Worm (Caenorhabditis elegans) whole organism, L1 larva: Measurements from ENCODE around the gene T27E4.1.

ENCODE experiments used
- C04F5.9 ChIP-seq: sonication (generic microtip); optimal IDR thresholded peaks from 2 replicates; lab custom pipeline; 2016; ENCODE audit warnings: missing genetic modification characterization, missing compliant biosample characterization
- C16A3.4 ChIP-seq: fragments of 150-350 bp; optimal IDR thresholded peaks from 2 replicates; lab custom pipeline; 2014; ENCODE audit warnings: missing biosample characterization, missing genetic modification characterization
- aly-2 ChIP-seq: fragments of 150-350 bp; optimal IDR thresholded peaks from 2 replicates; lab custom pipeline; 2014; ENCODE audit warnings: missing biosample characterization, missing genetic modification characterization
- ama-1 ChIP-seq: fragments of 150-350 bp; optimal IDR thresholded peaks from 2 replicates; lab custom pipeline; 2014
- ceh-63 ChIP-seq: fragments of 200-800 bp; sonication (Bioruptor generic); optimal IDR thresholded peaks from 2 replicates; lab custom pipeline; 2018; ENCODE audit warnings: mild to moderate bottlenecking, missing genetic modification characterization, missing compliant biosample characterization
- ceh-82 ChIP-seq, 3 experiments: fragments of 150-350 bp in 1 of 3; sonication (generic microtip) in 2 of 3; optimal IDR thresholded peaks; 2 replicates each; lab custom pipeline; 2014 to 2017; ENCODE audit warnings: missing biosample characterization in 3 of 3, missing genetic modification characterization in 3 of 3
- ceh-88 ChIP-seq: fragments of 200-800 bp; sonication (Bioruptor generic); IDR thresholded peaks from 2 replicates; pipeline ENCODE4 v1.3.6; 2022; ENCODE audit warnings: missing genetic modification characterization, missing compliant biosample characterization
- ces-1 ChIP-seq: fragments of 150-350 bp; optimal IDR thresholded peaks from 2 replicates; lab custom pipeline; 2014; ENCODE audit warnings: missing biosample characterization, missing genetic modification reagents, missing genetic modification characterization
- dpl-1 ChIP-seq, 3 experiments: fragments of 150-350 bp in 2 of 3; sonication (generic microtip) in 1 of 3; optimal IDR thresholded peaks; 2 replicates each; lab custom pipeline; 2014 to 2017; ENCODE audit warnings: missing biosample characterization in 3 of 3, missing genetic modification characterization in 3 of 3, missing genetic modification reagents in 3 of 3
- dsc-1 ChIP-seq: sonication (generic microtip); optimal IDR thresholded peaks from 2 replicates; lab custom pipeline; 2016; ENCODE audit warnings: mild to moderate bottlenecking, missing genetic modification characterization, missing compliant biosample characterization
- efl-3 ChIP-seq: fragments of 200-800 bp; sonication (Bioruptor generic); optimal IDR thresholded peaks from 2 replicates; lab custom pipeline; 2018; ENCODE audit warnings: mild to moderate bottlenecking, missing genetic modification characterization, missing compliant biosample characterization
- egl-13 ChIP-seq: sonication (generic microtip); optimal IDR thresholded peaks from 2 replicates; lab custom pipeline; 2016; ENCODE audit warnings: missing genotype, missing genetic modification reagents, missing genetic modification characterization, missing compliant biosample characterization
- elt-2 ChIP-seq: sonication (generic microtip); optimal IDR thresholded peaks from 2 replicates; lab custom pipeline; 2016; ENCODE audit warnings: missing genetic modification characterization, mild to moderate bottlenecking, inconsistent platforms, missing compliant biosample characterization, missing genetic modification reagents
- elt-3 ChIP-seq, 6 experiments: fragments of 150-350 bp in 1 of 6; sonication (generic microtip); optimal IDR thresholded peaks; 2 replicates each; lab custom pipeline; 2017 to 2018; ENCODE audit warnings: missing biosample characterization in 6 of 6, missing genetic modification characterization in 6 of 6, inconsistent platforms in 1 of 6
- ets-5 ChIP-seq: fragments of 200-800 bp; sonication (Bioruptor generic); IDR thresholded peaks from 2 replicates; pipeline ENCODE4 v1.3.6; 2022; ENCODE audit warnings: missing genetic modification characterization, missing compliant biosample characterization
- fkh-10 ChIP-seq: sonication (generic microtip); optimal IDR thresholded peaks from 2 replicates; lab custom pipeline; 2017; ENCODE audit warnings: missing biosample characterization, missing genetic modification reagents, missing genetic modification characterization
- fkh-8 ChIP-seq: sonication (generic microtip); optimal IDR thresholded peaks from 2 replicates; lab custom pipeline; 2016; ENCODE audit warnings: mild to moderate bottlenecking, missing genetic modification characterization, missing compliant biosample characterization
- grh-1 ChIP-seq: fragments of 200-800 bp; sonication (Bioruptor generic); IDR thresholded peaks from 2 replicates; pipeline ENCODE4 v1.3.6; 2022; ENCODE audit warnings: missing genetic modification reagents, missing genetic modification characterization, missing compliant biosample characterization
- hlh-17 ChIP-seq: fragments of 200-800 bp; sonication (Bioruptor generic); optimal IDR thresholded peaks from 2 replicates; lab custom pipeline; 2018; ENCODE audit warnings: missing genetic modification characterization, mild to moderate bottlenecking, missing compliant biosample characterization, moderate library complexity, borderline replicate concordance
- hlh-4 ChIP-seq: sonication (generic microtip); optimal IDR thresholded peaks from 2 replicates; lab custom pipeline; 2016; ENCODE audit warnings: mild to moderate bottlenecking, missing genetic modification characterization, missing compliant biosample characterization
- hpl-2 ChIP-seq: fragments of 150-350 bp; optimal IDR thresholded peaks from 2 replicates; lab custom pipeline; 2014; ENCODE audit warnings: missing biosample characterization, missing genetic modification reagents, missing genetic modification characterization
- isw-1 ChIP-seq: fragments of 200-800 bp; sonication (Bioruptor generic); IDR thresholded peaks from 2 replicates; pipeline ENCODE4 v1.3.6; 2022; ENCODE audit warnings: missing genetic modification characterization, missing compliant biosample characterization
- jun-1 ChIP-seq: fragments of 150-350 bp; optimal IDR thresholded peaks from 2 replicates; lab custom pipeline; 2014; ENCODE audit warnings: missing biosample characterization, missing genetic modification reagents, missing genetic modification characterization
- lin-13 ChIP-seq: fragments of 150-350 bp; optimal IDR thresholded peaks from 2 replicates; lab custom pipeline; 2014; ENCODE audit warnings: missing biosample characterization, missing genetic modification reagents, missing genetic modification characterization
- lir-3 ChIP-seq: sonication (generic microtip); optimal IDR thresholded peaks from 2 replicates; lab custom pipeline; 2016; ENCODE audit warnings: mild to moderate bottlenecking, missing genetic modification characterization, moderate library complexity, missing compliant biosample characterization; ENCODE audit not compliant: poor library complexity
- nhr-12 ChIP-seq: sonication (generic microtip); optimal IDR thresholded peaks from 2 replicates; lab custom pipeline; 2017; ENCODE audit warnings: missing biosample characterization, missing genetic modification characterization
- nhr-19 ChIP-seq: fragments of 200-800 bp; sonication (Bioruptor generic); conservative IDR thresholded peaks from 2 replicates; pipeline ENCODE4 v1.3.6; 2022; ENCODE audit warnings: missing genetic modification characterization, missing compliant biosample characterization
- nhr-20 ChIP-seq: sonication (generic microtip); optimal IDR thresholded peaks from 2 replicates; lab custom pipeline; 2016; ENCODE audit warnings: mild to moderate bottlenecking, missing genetic modification characterization, missing compliant biosample characterization
- nhr-237 ChIP-seq: fragments of 150-350 bp; optimal IDR thresholded peaks from 2 replicates; lab custom pipeline; 2014; ENCODE audit warnings: missing biosample characterization, missing genetic modification characterization
- nhr-28 ChIP-seq: fragments of 150-350 bp; optimal IDR thresholded peaks from 2 replicates; lab custom pipeline; 2014; ENCODE audit warnings: missing biosample characterization, missing genetic modification characterization
- nhr-76 ChIP-seq: sonication (generic microtip); optimal IDR thresholded peaks from 2 replicates; lab custom pipeline; 2017; ENCODE audit warnings: missing biosample characterization, missing genetic modification characterization
- nhr-84 ChIP-seq: sonication (generic microtip); optimal IDR thresholded peaks from 2 replicates; lab custom pipeline; 2017; ENCODE audit warnings: missing biosample characterization, missing genetic modification characterization
- nhr-90 ChIP-seq: sonication (generic microtip); optimal IDR thresholded peaks from 2 replicates; lab custom pipeline; 2016; ENCODE audit warnings: mild to moderate bottlenecking, missing genetic modification characterization, missing compliant biosample characterization; ENCODE audit not compliant: poor library complexity
- pag-3 ChIP-seq: sonication (generic microtip); optimal IDR thresholded peaks from 2 replicates; lab custom pipeline; 2017; ENCODE audit warnings: missing genetic modification characterization, mild to moderate bottlenecking, missing compliant biosample characterization, antibody characterized with exemption, borderline replicate concordance; ENCODE audit not compliant: insufficient read depth
- pax-3 ChIP-seq: fragments of 200-800 bp; sonication (Bioruptor generic); optimal IDR thresholded peaks from 2 replicates; lab custom pipeline; 2018; ENCODE audit warnings: mild to moderate bottlenecking, missing genetic modification characterization, moderate library complexity, missing compliant biosample characterization
- pqm-1 ChIP-seq: sonication (generic microtip); optimal IDR thresholded peaks from 3 replicates; lab custom pipeline; 2017; ENCODE audit warnings: missing biosample characterization, missing genetic modification characterization
- snpc-4 ChIP-seq: fragments of 150-350 bp; optimal IDR thresholded peaks from 2 replicates; lab custom pipeline; 2014; ENCODE audit warnings: missing biosample characterization, missing genetic modification characterization
- snu-23 ChIP-seq: sonication (generic microtip); optimal IDR thresholded peaks from 2 replicates; lab custom pipeline; 2016; ENCODE audit warnings: missing genetic modification characterization, missing compliant biosample characterization
- sptf-1 ChIP-seq: fragments of 150-350 bp; optimal IDR thresholded peaks from 2 replicates; lab custom pipeline; 2014; ENCODE audit warnings: missing biosample characterization, missing genetic modification characterization
- tbx-2 ChIP-seq: sonication (generic microtip); optimal IDR thresholded peaks from 2 replicates; lab custom pipeline; 2016; ENCODE audit warnings: missing genetic modification characterization, missing compliant biosample characterization
- unc-130 ChIP-seq: fragments of 150-350 bp; optimal IDR thresholded peaks from 2 replicates; lab custom pipeline; 2017; ENCODE audit warnings: missing biosample characterization, missing genetic modification characterization, inconsistent platforms
- unc-30 ChIP-seq: sonication (generic microtip); optimal IDR thresholded peaks from 2 replicates; lab custom pipeline; 2017; ENCODE audit warnings: missing biosample characterization, missing genetic modification characterization
- unc-86 ChIP-seq: sonication (generic microtip); optimal IDR thresholded peaks from 2 replicates; lab custom pipeline; 2016; ENCODE audit warnings: missing genetic modification characterization, missing compliant biosample characterization
- unc-98 ChIP-seq: fragments of 200-800 bp; sonication (Bioruptor generic); IDR thresholded peaks from 2 replicates; pipeline ENCODE4 v1.3.6; 2022; ENCODE audit warnings: missing genetic modification characterization, missing compliant biosample characterization
- xbp-1 ChIP-seq: sonication (generic microtip); optimal IDR thresholded peaks from 2 replicates; lab custom pipeline; 2016; ENCODE audit warnings: missing genetic modification characterization, missing compliant biosample characterization
- zip-4 ChIP-seq: fragments of 200-800 bp; sonication (Bioruptor generic); optimal IDR thresholded peaks from 2 replicates; lab custom pipeline; 2018; ENCODE audit warnings: mild to moderate bottlenecking, missing genetic modification characterization, moderate library complexity, missing compliant biosample characterization
- ztf-11 ChIP-seq, 2 experiments: sonication (generic microtip); optimal IDR thresholded peaks; 2 replicates each; lab custom pipeline; 2016 to 2017; ENCODE audit warnings: missing genetic modification characterization in 2 of 2, missing biosample characterization in 1 of 2, missing compliant biosample characterization in 1 of 2

Gene T27E4.1

ce11 chrV:9090824-9091798 is 1.0 kb upstream of the T27E4.1 start:
- peak; percentile 40 for TF ChIP-seq snpc-4 (tag; lab: Kevin White, UChicago)

DNA sequence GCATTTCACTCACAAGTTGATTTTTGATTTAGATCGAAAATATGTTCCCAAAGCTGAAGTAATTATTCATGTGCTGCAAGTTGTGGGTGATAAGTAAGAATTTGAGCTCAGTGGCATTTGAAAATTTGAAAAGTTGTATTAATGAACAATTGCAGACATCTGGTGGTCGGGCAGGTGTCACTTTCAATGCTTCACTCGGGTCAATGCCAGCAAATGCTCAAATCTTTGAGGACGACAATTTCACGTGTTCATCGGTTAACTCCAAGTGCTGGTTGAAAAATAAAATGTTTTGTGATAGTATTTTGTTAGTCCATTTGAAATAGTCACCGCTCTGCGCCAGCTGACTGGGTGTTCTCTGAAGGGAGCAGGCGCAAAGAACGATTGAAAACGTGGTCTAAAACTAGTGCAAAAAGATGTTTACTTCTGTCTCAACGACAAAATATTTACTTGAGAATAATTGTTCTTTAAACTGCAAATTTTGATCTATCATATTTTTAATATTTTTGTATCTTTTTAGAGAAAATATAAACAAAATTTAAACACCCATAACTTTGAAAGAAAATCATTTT is 2.0 kb downstream of the T27E4.1 start:
- TF ChIP-seq efl-3 (GFP tag; lab: Kevin White, UChicago) (no peak), nhr-20 (tag; lab: Kevin White, UChicago) (peak; percentile 96), dpl-1 (GFP tag; optimal IDR thresholded peaks at IDR 0.05; lab: Kevin White, UChicago) (peak in 2 of 3 experiments; percentile 17 to 31), C04F5.9 (tag; lab: Kevin White, UChicago) (no peak), nhr-84 (tag; lab: Kevin White, UChicago) (no peak), fkh-10 (no peak), unc-130 (tag; lab: Kevin White, UChicago) (peak; percentile 95), pqm-1 (tag; lab: Kevin White, UChicago) (no peak), pag-3 (tag; lab: Kevin White, UChicago) (peak; percentile 47), snu-23 (peak; percentile 89), lir-3 (tag; lab: Kevin White, UChicago) (peak; percentile 59), nhr-76 (no peak), dsc-1 (tag; lab: Kevin White, UChicago) (no peak), fkh-8 (peak; percentile 56), sptf-1 (tag; lab: Kevin White, UChicago) (no peak), xbp-1 (tag; lab: Kevin White, UChicago) (peak; percentile 66), elt-3 (tag; optimal IDR thresholded peaks at IDR 0.05; lab: Kevin White, UChicago) (peak in 2 of 6 experiments; percentile 40 to 44), zip-4 (GFP tag; lab: Kevin White, UChicago) (no peak), unc-30 (tag; lab: Kevin White, UChicago) (no peak), C16A3.4 (tag; lab: Kevin White, UChicago) (peak; percentile 54), nhr-19 (peak; percentile 100), lin-13 (GFP tag; lab: Kevin White, UChicago) (no peak), jun-1 (tag; lab: Kevin White, UChicago) (peak; percentile 18), unc-98 (GFP tag; lab: Robert Waterston, UW) (no peak), aly-2 (tag; lab: Kevin White, UChicago) (no peak), hlh-4 (tag; lab: Kevin White, UChicago) (no peak), isw-1 (GFP tag; lab: Robert Waterston, UW) (no peak), nhr-237 (tag; lab: Kevin White, UChicago) (no peak), ces-1 (GFP tag; lab: Kevin White, UChicago) (no peak), tbx-2 (tag; lab: Kevin White, UChicago) (peak; percentile 77), elt-2 (peak; percentile 82), nhr-90 (tag; lab: Kevin White, UChicago) (peak; percentile 78), nhr-28 (tag; lab: Kevin White, UChicago) (no peak), hlh-17 (GFP tag; lab: Kevin White, UChicago) (no peak), unc-86 (no peak), egl-13 (tag; lab: Kevin White, UChicago) (peak; percentile 29), ceh-82 (tag; optimal IDR thresholded peaks at IDR 0.05; lab: Kevin White, UChicago) (no peak), hpl-2 (GFP tag; lab: Kevin White, UChicago) (no peak), ets-5 (no peak), ama-1 (lab: Kevin White, UChicago) (peak; percentile 26), ztf-11 (tag; optimal IDR thresholded peaks at IDR 0.05; lab: Kevin White, UChicago) (peak in 1 of 2 experiments; percentile 10), grh-1 (peak; percentile 52), pax-3 (peak; percentile 28), nhr-12 (tag; lab: Kevin White, UChicago) (no peak), ceh-88 (GFP tag; lab: Robert Waterston, UW) (peak; percentile 50; the same call in 1 of the 2 replicates), ceh-63 (no peak)
